Worm (Caenorhabditis elegans) whole organism, late embryonic: ENCODE data around the gene F58A3.3.

Source experiments
- ceh-9 ChIP-seq: sonication (generic microtip); optimal IDR thresholded peaks from 2 replicates; lab custom pipeline; 2016; ENCODE audit warnings: mild to moderate bottlenecking, missing genetic modification characterization, inconsistent platforms, missing compliant biosample characterization
- fkh-10 ChIP-seq: fragments of 150-350 bp; optimal IDR thresholded peaks from 2 replicates; lab custom pipeline; 2014; ENCODE audit warnings: missing biosample characterization, missing genetic modification reagents, missing genetic modification characterization
- hlh-15 ChIP-seq: sonication (generic microtip); optimal IDR thresholded peaks from 2 replicates; lab custom pipeline; 2016; ENCODE audit warnings: missing genetic modification characterization, missing compliant biosample characterization
- lim-6 ChIP-seq: sonication (generic microtip); optimal IDR thresholded peaks from 2 replicates; lab custom pipeline; 2016; ENCODE audit warnings: missing genetic modification characterization, missing compliant biosample characterization
- pqm-1 ChIP-seq: sonication (generic microtip); optimal IDR thresholded peaks from 2 replicates; lab custom pipeline; 2016; ENCODE audit warnings: missing genetic modification characterization, missing compliant biosample characterization
- sox-4 ChIP-seq: sonication (generic microtip); optimal IDR thresholded peaks from 2 replicates; lab custom pipeline; 2017; ENCODE audit warnings: mild to moderate bottlenecking, missing genetic modification characterization, inconsistent platforms, missing compliant biosample characterization
- tbx-7 ChIP-seq: sonication (generic microtip); optimal IDR thresholded peaks from 2 replicates; lab custom pipeline; 2016; ENCODE audit warnings: missing genotype, missing genetic modification characterization, missing compliant biosample characterization
- ttx-3 ChIP-seq: sonication (generic microtip); optimal IDR thresholded peaks from 2 replicates; lab custom pipeline; 2016; ENCODE audit warnings: missing genetic modification reagents, missing genetic modification characterization, missing compliant biosample characterization
- unc-55 ChIP-seq: sonication (generic microtip); optimal IDR thresholded peaks from 2 replicates; lab custom pipeline; 2017; ENCODE audit warnings: missing biosample characterization, missing genetic modification reagents, missing genetic modification characterization

ce11 chrX:11033952-11034287 lies 21.5 kb downstream of the F58A3.3 start:
- TF ChIP-seq lim-6 (tag; lab: Kevin White, UChicago) = no peak
- TF ChIP-seq pqm-1 (tag; lab: Kevin White, UChicago) = no peak
- no peak for TF ChIP-seq sox-4 (tag; lab: Kevin White, UChicago)
- TF ChIP-seq hlh-15 (tag; lab: Kevin White, UChicago) = no peak
- no peak for TF ChIP-seq tbx-7
- no peak for TF ChIP-seq fkh-10 (GFP tag; lab: Kevin White, UChicago)
- no peak for TF ChIP-seq unc-55
- no peak for TF ChIP-seq ceh-9 (tag; lab: Kevin White, UChicago)
- no peak for TF ChIP-seq ttx-3 (tag; lab: Kevin White, UChicago)
